Fruit fly (Drosophila melanogaster) whole organism, larva: Measurements from ENCODE around the gene Miga.

Experiments
- noc ChIP-seq: fragments of 200-800 bp; sonication (Bioruptor generic); optimal IDR thresholded peaks from 3 replicates; lab custom pipeline; 2019; ENCODE audit warnings: missing biosample characterization, mild to moderate bottlenecking, missing genetic modification characterization, moderate library complexity

Miga gene

dm6 chrX:8437285-8438110, at the start of gene Miga:
TSS of gene Miga (minus strand) at chrX:8437820.
- no peak for TF ChIP-seq noc

DNA sequence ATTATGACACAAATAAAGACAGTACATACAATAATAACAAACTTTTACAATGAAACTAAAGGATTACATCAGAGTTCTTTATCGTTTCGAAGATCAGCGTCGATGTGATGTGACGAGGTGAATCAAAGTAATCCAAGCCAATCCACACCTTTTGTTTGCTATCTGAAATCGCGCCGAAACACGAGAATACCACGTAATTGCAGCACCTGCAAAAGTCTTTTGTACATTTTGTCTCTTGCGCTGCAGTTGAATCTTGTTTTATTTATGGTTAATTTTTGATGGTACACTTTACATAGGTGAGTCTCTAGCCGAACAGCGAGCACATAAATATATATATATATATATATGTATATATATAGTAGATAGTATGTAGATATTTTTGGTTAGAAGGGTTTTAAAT, 47.2 kb upstream of the Miga start:
- no peak for TF ChIP-seq noc

dm6 chrX:8483671-8484070, 46.1 kb upstream of the Miga start, which contains the start of gene CG33223:
TSS of gene CG33223 (minus strand) at chrX:8483885.
- no peak for TF ChIP-seq noc

DNA sequence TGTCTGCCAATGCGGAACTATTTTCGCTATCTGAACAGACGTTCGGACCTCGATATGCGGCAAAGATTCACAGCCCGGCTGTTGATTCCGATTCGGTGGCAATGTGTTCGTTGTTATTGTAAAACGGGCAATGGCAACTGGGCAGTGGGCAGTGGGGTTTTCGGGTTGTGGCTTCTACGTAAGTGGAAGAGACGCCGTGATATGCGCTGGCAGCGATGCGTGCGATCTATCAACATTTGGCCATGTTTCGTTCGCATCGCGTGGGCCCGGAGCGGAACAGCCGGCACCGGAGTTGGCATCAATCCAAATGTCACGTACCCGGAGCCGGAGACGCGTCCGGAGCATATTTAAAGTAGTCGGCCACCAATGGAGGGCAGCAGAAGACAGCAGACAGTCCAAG, 43.8 kb upstream of the Miga start, which contains the start of gene Cp38:
Gene Cp38 (plus strand): TSS at position 376 of the 400 bp plus-strand sequence.
- TF ChIP-seq noc = no peak

- no peak for TF ChIP-seq noc
These were observed 41.5 kb upstream of the Miga start, which contains the start of gene Cp36 for dm6 chrX:8479031-8479568. TSS of gene Cp36 (plus strand) at chrX:8479319.

DNA sequence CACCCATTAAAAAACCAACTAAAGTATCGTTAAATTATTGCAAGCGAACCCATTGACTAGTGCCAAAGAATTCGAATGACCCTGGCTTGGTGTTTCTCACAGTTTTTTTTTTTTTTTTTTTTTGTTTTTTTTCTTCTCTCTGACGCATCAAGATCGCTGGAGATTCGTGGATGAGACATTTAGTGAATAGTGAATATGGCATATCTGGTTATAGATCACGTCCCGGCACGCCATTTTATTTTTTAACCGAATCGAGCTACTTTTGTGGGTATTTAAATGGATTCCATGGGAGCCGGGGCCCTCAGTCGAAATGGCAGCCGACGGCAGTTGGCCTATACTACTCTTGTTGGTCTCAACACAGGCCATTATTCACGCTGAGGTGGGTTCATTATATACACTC, 39.2 kb upstream of the Miga start, which contains the start of gene Cp7Fc:
Gene Cp7Fc (plus strand): TSS at position 301 of the 400 bp plus-strand sequence.
- no peak for TF ChIP-seq noc

dm6 chrX:8475657-8476056, 38.0 kb upstream of the Miga start:
- no peak for TF ChIP-seq noc

DNA sequence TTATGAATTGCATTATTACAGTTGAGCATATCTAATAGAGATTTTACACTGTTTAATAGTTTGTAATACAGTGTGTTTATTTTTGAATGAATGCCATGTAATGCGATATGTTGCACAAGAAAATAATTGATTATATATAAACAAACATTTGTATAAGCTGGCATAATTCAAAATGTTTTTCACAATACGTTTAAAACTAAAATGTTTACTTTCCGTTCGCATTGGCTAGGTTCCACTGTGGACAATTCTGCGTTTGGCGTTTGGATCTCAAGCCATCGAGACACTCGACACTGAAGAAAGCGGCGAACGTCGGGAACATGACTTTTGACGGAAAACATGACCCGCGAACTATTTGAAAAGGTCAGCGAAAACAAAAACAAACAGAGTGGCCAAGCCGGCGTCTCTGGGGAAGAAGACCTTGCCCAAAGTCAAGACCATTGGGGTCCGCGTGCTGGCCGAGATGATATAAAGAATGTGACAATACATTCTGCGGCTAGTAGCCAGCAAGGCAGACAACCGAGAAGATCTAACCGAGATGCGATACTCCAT, 35.8 kb upstream of the Miga start, which contains the start of gene Cp7Fb:
Gene Cp7Fb (plus strand): TSS at position 499 of the 549 bp plus-strand sequence.
- TF ChIP-seq noc = no peak

DNA sequence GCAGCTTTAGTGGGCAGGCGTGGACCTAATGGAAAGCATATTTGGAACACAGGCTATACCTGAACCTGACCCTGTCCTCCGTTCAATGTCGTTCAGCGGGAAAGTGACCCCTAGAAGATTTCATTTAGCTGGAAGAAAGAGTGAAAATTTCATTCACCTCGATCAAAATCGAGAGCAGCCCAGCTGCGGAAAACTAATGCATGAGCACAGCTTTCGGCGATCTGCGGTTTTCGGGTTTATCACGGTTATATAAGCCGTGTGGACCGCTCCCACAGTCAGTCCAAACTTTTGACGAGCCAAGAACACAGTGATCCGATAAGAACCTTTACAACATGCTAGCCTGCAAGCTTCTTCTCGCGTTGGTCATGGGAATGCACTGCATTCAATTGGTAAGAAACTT, 33.0 kb upstream of the Miga start, which contains the start of gene Cp7Fa:
Gene Cp7Fa (plus strand): TSS at position 301 of the 400 bp plus-strand sequence.
- no peak for TF ChIP-seq noc

- TF ChIP-seq noc = no peak
These were observed 32.0 kb upstream of the Miga start for dm6 chrX:8469606-8470005.

DNA sequence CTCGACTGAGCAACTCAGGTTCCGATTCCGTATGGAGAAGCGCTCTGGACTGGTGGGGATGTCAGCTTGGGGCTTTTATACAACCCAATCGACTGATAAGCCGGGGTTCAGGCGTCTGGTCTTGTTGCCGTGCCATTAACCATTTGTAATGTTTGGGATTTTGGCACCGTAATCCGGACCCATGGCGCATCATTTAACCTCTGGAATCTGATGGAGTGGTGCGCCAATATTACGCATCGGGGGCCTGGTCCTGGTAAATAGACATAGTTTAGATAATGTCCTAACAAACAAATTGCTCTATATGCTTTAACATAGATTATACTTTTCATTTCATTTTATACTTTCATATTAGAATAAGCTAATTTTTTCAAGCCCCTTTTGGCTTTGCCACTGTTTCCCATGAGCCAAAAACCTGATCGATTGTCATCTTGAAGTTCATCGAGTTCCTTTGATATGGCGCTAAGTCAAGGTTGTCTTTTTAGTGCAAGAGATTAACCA, 31.4 kb upstream of the Miga start, which contains the start of gene CG12116:
Gene CG12116 (minus strand): TSS at position 51 of the 498 bp plus-strand sequence.
- TF ChIP-seq noc = peak; percentile 40

dm6 chrX:8466729-8467215, 29.2 kb upstream of the Miga start:
- TF ChIP-seq noc = no peak

DNA sequence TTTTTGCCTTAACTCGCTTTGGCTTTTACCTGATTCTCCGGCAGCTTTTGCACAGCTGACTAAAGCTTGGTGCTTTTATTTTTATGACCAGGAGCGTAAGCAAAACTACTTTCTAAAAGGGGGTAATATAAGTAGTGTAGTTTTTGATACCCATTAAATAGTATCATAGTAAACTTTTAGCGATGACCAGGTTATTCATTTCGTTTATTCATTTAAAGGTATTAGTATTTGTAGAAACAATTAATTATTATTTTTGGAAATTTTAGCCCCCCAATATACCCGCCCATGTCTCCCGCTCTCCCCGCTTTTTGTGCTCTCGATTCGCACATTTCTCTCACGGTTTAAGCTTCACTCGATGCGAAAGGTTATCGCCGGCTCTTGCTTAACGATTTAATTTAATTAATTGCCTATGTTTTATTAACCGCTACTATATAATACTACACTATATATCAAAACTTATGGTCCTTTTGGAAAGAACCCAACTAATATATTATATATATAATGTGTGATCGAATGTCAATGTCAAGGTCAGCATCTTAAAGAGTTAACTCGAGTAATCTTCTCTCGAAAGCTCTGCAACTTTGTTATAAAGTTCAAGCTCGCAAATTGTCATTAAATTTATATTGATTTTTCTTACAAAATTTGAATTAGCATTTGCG, 26.9 kb upstream of the Miga start, which contains the start of gene Sptr:
Gene Sptr (minus strand): TSS at position 61 of the 659 bp plus-strand sequence.
- peak; percentile 96 for TF ChIP-seq noc

DNA sequence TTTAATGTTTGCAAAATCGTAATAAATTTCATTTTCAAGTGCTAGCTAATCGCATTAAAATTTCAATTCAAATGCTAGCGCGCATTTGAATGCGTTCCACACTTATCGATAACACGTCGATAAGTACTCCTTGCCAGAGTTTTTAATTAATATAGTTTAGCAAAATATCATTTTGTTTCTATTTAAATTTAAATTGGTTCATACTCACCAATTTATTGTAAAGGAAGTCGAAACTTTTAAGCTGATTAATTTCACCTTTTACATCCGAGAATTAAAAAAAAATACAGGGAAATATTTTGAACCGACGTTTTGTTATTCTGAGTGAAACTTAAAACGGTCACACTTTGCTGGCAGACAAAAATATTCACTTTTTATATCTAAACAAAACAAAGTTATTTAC, 23.5 kb upstream of the Miga start, which contains the start of gene Es2:
Gene Es2 (plus strand): TSS at position 333 of the 400 bp plus-strand sequence.
- no peak for TF ChIP-seq noc

DNA sequence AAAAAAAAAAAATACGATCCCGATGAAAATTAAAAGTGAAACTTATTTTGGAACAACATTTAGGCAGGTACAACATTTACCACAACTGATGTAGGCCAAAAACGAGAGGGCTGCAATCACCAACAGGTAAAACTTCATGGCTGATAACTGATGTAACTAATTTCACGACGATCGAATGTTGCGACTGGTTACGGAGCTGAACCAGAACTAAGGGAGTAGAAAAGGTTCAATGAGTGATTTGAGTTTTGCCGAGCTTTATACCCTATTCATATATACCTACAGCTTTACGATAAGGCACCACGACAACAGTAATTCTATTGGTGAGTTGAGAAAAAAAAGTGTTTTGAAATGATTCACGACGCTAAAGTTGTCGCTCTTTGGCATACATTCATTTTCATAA, 23.1 kb upstream of the Miga start, which contains the start of gene CG15347:
Gene CG15347 (minus strand): TSS at position 213 of the 400 bp plus-strand sequence.
- TF ChIP-seq noc = no peak

DNA sequence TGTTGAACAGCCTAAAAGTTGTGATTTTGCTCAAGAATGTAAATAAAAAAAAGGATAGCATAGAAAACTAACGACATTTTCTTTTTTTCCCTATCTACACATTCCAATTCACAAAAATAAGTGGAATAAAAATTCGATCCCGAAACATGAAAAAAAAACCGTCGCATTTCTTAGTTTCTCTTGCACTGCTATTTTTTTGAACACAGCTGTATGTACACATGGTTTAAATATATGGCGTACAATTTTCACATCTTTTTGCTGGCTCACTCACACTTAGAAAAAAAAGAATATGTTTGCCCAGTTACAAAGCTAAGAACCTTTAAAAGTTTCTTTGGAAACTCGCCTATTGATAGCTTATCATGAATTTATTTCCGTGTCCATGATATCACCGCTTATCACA, 22.6 kb upstream of the Miga start:
- no peak for TF ChIP-seq noc
